Fruit fly (Drosophila melanogaster) whole organism, embryonic: ENCODE results near the gene CG8952.
"Not testable (repeated sequence)": the region's sequence is repeated elsewhere in the genome, so short reads cannot be mapped to it uniquely, and the experiment has no call there.

Source experiments
- CG4617 ChIP-seq: fragments of 200-800 bp; sonication (Bioruptor generic); optimal IDR thresholded peaks from 3 replicates; lab custom pipeline; 2016; ENCODE audit warnings: missing biosample characterization, missing genetic modification characterization, borderline replicate concordance
- Ssrp ChIP-seq: fragments of 200-800 bp; sonication (Bioruptor generic); optimal IDR thresholded peaks from 2 replicates; lab custom pipeline; 2018; ENCODE audit warnings: missing biosample characterization, mild to moderate bottlenecking, missing genetic modification characterization, moderate library complexity
- maf-S ChIP-seq: fragments of 200-800 bp; sonication (Bioruptor generic); optimal IDR thresholded peaks from 2 replicates; lab custom pipeline; 2016; ENCODE audit warnings: missing biosample characterization, missing genetic modification characterization

- not testable (repeated sequence) for TF ChIP-seq maf-S; CG4617 (GFP tag; lab: Kevin White, UChicago); Ssrp
These were observed 32.9 kb upstream of the CG8952 start, which contains the start of the genes sordd2 and CG15602 for dm6 chrX:15799085-15799557.
